Fruit fly (Drosophila melanogaster): ENCODE measurements around the gene CG7824.

The CG7824 gene

DNA sequence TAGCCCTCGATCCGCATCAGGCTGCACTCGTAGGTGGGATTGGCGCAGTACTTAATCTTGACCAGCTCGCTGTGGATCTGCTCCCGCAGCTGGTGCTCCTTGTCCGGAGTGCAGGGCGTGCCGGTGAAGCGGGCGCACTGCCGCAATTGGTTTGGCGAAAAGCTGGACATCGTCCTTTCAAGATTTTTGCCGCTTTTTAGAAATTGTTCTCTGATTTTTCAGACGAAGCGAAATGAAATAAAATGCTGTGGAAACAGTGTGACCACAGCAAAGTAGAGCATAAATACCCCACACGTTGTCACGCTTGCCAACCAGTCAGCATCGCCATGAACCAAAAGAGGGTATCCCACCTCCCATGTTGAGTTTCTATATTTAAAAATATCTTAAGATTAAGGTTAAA lies 1.5 kb downstream of the CG7824 start, which contains the start of gene dgt1 (continued):
- TF ChIP-seq CG17359 (tag; optimal IDR thresholded peaks at IDR 0.05) (no peak), dmrt11E (tag; optimal IDR thresholded peaks at IDR 0.05) (no peak), fru (optimal IDR thresholded peaks at IDR 0.05) (no peak), NK7.1 (GFP tag; optimal IDR thresholded peaks at IDR 0.05) (no peak), CG11247 (GFP tag; IDR thresholded peaks at IDR 0.05) (no peak), Lim3 (GFP tag; IDR thresholded peaks at IDR 0.05) (no peak), crol (GFP tag; IDR thresholded peaks at IDR 0.05) (no peak), CG10979 (tag; optimal IDR thresholded peaks at IDR 0.05) (no peak), kni (GFP tag; optimal IDR thresholded peaks at IDR 0.05) (no peak), pb (GFP tag; optimal IDR thresholded peaks at IDR 0.05) (no peak), gem (tag; optimal IDR thresholded peaks at IDR 0.05) (no peak), gcm2 (GFP tag; optimal IDR thresholded peaks at IDR 0.05) (no peak), cwo (GFP tag; optimal IDR thresholded peaks at IDR 0.05) (no peak), sqz (GFP tag; optimal IDR thresholded peaks at IDR 0.05) (no peak), chm (GFP tag; IDR thresholded peaks at IDR 0.05) (no peak), D (optimal IDR thresholded peaks at IDR 0.05) (no peak), D (GFP tag; optimal IDR thresholded peaks at IDR 0.05) (no peak), CG34376 (GFP tag; optimal IDR thresholded peaks at IDR 0.05) (peak; percentile 15), CG12155 (GFP tag; optimal IDR thresholded peaks at IDR 0.05) (peak; percentile 78), Chrac-16 (GFP tag; optimal IDR thresholded peaks at IDR 0.05) (no peak), Xrp1 (GFP tag; IDR thresholded peaks at IDR 0.05) (no peak), Stat92E (GFP tag; optimal IDR thresholded peaks at IDR 0.05) (no peak), CG8924 (tag; optimal IDR thresholded peaks at IDR 0.05) (no peak), CG10267 (tag; optimal IDR thresholded peaks at IDR 0.05) (no peak), ac (GFP tag; optimal IDR thresholded peaks at IDR 0.05) (no peak), MBD-R2 (GFP tag; IDR thresholded peaks at IDR 0.05) (peak; percentile 80), CG10431 (GFP tag; optimal IDR thresholded peaks at IDR 0.05) (no peak), CG30403 (GFP tag; optimal IDR thresholded peaks at IDR 0.05) (no peak), Doc3 (GFP tag; IDR thresholded peaks at IDR 0.05; ENCODE audit: partially characterized antibody) (no peak), CG32767 (GFP tag; IDR thresholded peaks at IDR 0.05) (no peak), Ssrp (tag; optimal IDR thresholded peaks at IDR 0.05) (no peak), Hmx (GFP tag; optimal IDR thresholded peaks at IDR 0.05) (no peak), Ets97D (GFP tag; optimal IDR thresholded peaks at IDR 0.05) (peak; percentile 43), CG13624 (GFP tag; optimal IDR thresholded peaks at IDR 0.05) (no peak), Xbp1 (GFP tag; optimal IDR thresholded peaks at IDR 0.05) (no peak), D19A (tag; optimal IDR thresholded peaks at IDR 0.05) (no peak), Dad (GFP tag; optimal IDR thresholded peaks at IDR 0.05) (no peak), bsh (GFP tag; optimal IDR thresholded peaks at IDR 0.05) (no peak), Dbx (GFP tag; IDR thresholded peaks at IDR 0.05) (no peak), CG18476 (GFP tag; optimal IDR thresholded peaks at IDR 0.05) (no peak), CG10543 (GFP tag; optimal IDR thresholded peaks at IDR 0.05) (no peak), z (GFP tag; IDR thresholded peaks at IDR 0.05) (no peak), CG12071 (GFP tag; optimal IDR thresholded peaks at IDR 0.05) (no peak), Trl (optimal IDR thresholded peaks at IDR 0.05) (no peak), Trl (GFP tag; optimal IDR thresholded peaks at IDR 0.05) (no peak), tgo (GFP tag; IDR thresholded peaks at IDR 0.05) (no peak), Bteb2 (GFP tag; optimal IDR thresholded peaks at IDR 0.05) (no peak), PHDP (tag; optimal IDR thresholded peaks at IDR 0.05) (no peak), Gug (GFP tag; IDR thresholded peaks at IDR 0.05) (no peak), tap (tag; optimal IDR thresholded peaks at IDR 0.05) (no peak), run (tag; optimal IDR thresholded peaks at IDR 0.05) (no peak), NfI (GFP tag; optimal IDR thresholded peaks at IDR 0.05) (no peak), Side (GFP tag; optimal IDR thresholded peaks at IDR 0.05) (no peak)
